Worm (Caenorhabditis elegans) whole organism, L4 larva: ENCODE measurements around the gene ugt-43.
A peak's percentile ranks its signal among the peaks of the same experiment; 100 is the strongest.

ENCODE experiments used
- F10B5.3 ChIP-seq: sonication (generic microtip); optimal IDR thresholded peaks from 2 replicates; lab custom pipeline; 2016; ENCODE audit warnings: mild to moderate bottlenecking, missing genetic modification characterization, missing compliant biosample characterization
- F49E8.2 ChIP-seq: sonication (generic microtip); optimal IDR thresholded peaks from 2 replicates; lab custom pipeline; 2016; ENCODE audit warnings: missing compliant biosample characterization, mild to moderate bottlenecking, missing genetic modification characterization, borderline replicate concordance
- Y105C5A.15 ChIP-seq: fragments of 200-800 bp; sonication (Bioruptor generic); IDR thresholded peaks from 2 replicates; pipeline ENCODE4 v1.3.6; 2022; ENCODE audit warnings: missing genetic modification characterization, missing compliant biosample characterization
- Y48G9A.11 ChIP-seq: fragments of 200-800 bp; sonication (Bioruptor generic); IDR thresholded peaks from 2 replicates; pipeline ENCODE4 v1.3.6; 2022; ENCODE audit warnings: missing genetic modification reagents, missing genetic modification characterization, missing compliant biosample characterization
- Y5F2A.4 ChIP-seq: fragments of 200-800 bp; sonication (Bioruptor generic); optimal IDR thresholded peaks from 2 replicates; lab custom pipeline; 2018; ENCODE audit warnings: mild to moderate bottlenecking, missing genetic modification characterization, missing compliant biosample characterization
- Y75B8A.6 ChIP-seq: fragments of 200-800 bp; sonication (Bioruptor generic); IDR thresholded peaks from 2 replicates; pipeline ENCODE4 v1.3.6; 2022; ENCODE audit warnings: missing genetic modification reagents, missing genetic modification characterization, missing compliant biosample characterization
- aly-2 ChIP-seq: sonication (generic microtip); optimal IDR thresholded peaks from 2 replicates; lab custom pipeline; 2018; ENCODE audit warnings: missing biosample characterization, missing genetic modification characterization
- ama-1 ChIP-seq: fragments of 150-350 bp; optimal IDR thresholded peaks from 2 replicates; lab custom pipeline; 2014; ENCODE audit warnings: inconsistent platforms, mixed read lengths
- ceh-20 ChIP-seq: fragments of 200-800 bp; sonication (Bioruptor generic); IDR thresholded peaks from 2 replicates; pipeline ENCODE4 v1.3.6; 2022; ENCODE audit warnings: missing genetic modification reagents, missing genetic modification characterization, missing compliant biosample characterization
- ceh-28 ChIP-seq: fragments of 150-350 bp; optimal IDR thresholded peaks from 2 replicates; lab custom pipeline; 2014; ENCODE audit warnings: missing biosample characterization, missing genetic modification reagents, missing genetic modification characterization
- ceh-32 ChIP-seq: sonication (generic microtip); optimal IDR thresholded peaks from 2 replicates; lab custom pipeline; 2016; ENCODE audit warnings: mild to moderate bottlenecking, missing genetic modification characterization, missing compliant biosample characterization; ENCODE audit not compliant: poor library complexity
- ces-1 ChIP-seq: fragments of 150-350 bp; sonication (generic microtip); optimal IDR thresholded peaks from 4 replicates; lab custom pipeline; 2014; ENCODE audit warnings: missing biosample characterization, missing genetic modification reagents, missing genetic modification characterization
- daf-12 ChIP-seq: fragments of 150-350 bp; optimal IDR thresholded peaks from 2 replicates; lab custom pipeline; 2014; ENCODE audit warnings: missing biosample characterization, missing genetic modification reagents, missing genetic modification characterization
- daf-19 ChIP-seq: fragments of 200-800 bp; sonication (Bioruptor generic); conservative IDR thresholded peaks from 2 replicates; pipeline ENCODE4 v1.3.6; 2022; ENCODE audit warnings: missing genetic modification characterization, missing compliant biosample characterization
- daf-8 ChIP-seq: fragments of 200-800 bp; sonication (Bioruptor generic); IDR thresholded peaks from 2 replicates; pipeline ENCODE4 v1.3.6; 2022; ENCODE audit warnings: missing genetic modification characterization, missing compliant biosample characterization
- dpl-1 ChIP-seq: fragments of 150-350 bp; optimal IDR thresholded peaks from 2 replicates; lab custom pipeline; 2014; ENCODE audit warnings: missing biosample characterization, missing genetic modification reagents, missing genetic modification characterization
- dve-1 ChIP-seq: sonication (generic microtip); optimal IDR thresholded peaks from 2 replicates; lab custom pipeline; 2017; ENCODE audit warnings: antibody characterized with exemption, mild to moderate bottlenecking, missing genetic modification characterization, missing compliant biosample characterization; ENCODE audit not compliant: insufficient read depth
- egl-43 ChIP-seq: fragments of 200-800 bp; sonication (Bioruptor generic); IDR thresholded peaks from 2 replicates; pipeline ENCODE4 v1.3.6; 2022; ENCODE audit warnings: missing genetic modification reagents, missing genetic modification characterization, missing compliant biosample characterization
- hif-1 ChIP-seq, 2 experiments: sonication (generic microtip); optimal IDR thresholded peaks; 2 replicates each; lab custom pipeline; 2016 to 2017; ENCODE audit warnings: missing compliant biosample characterization in 2 of 2, missing genetic modification characterization in 2 of 2, missing genetic modification reagents in 2 of 2, missing genotype in 2 of 2, mild to moderate bottlenecking in 1 of 2
- hlh-11 ChIP-seq: fragments of 200-800 bp; sonication (Bioruptor generic); optimal IDR thresholded peaks from 2 replicates; lab custom pipeline; 2018; ENCODE audit warnings: mild to moderate bottlenecking, missing genetic modification characterization, missing compliant biosample characterization
- hmg-1.1 ChIP-seq: fragments of 200-800 bp; sonication (Bioruptor generic); IDR thresholded peaks from 2 replicates; pipeline ENCODE4 v1.3.6; 2022; ENCODE audit warnings: missing genetic modification reagents, missing genetic modification characterization, missing compliant biosample characterization
- lin-29 ChIP-seq: fragments of 200-800 bp; sonication (Bioruptor generic); IDR thresholded peaks from 2 replicates; pipeline ENCODE4 v1.3.6; 2022; ENCODE audit warnings: missing genetic modification reagents, missing genetic modification characterization, missing compliant biosample characterization
- lin-38 ChIP-seq: fragments of 200-800 bp; sonication (Bioruptor generic); IDR thresholded peaks from 2 replicates; pipeline ENCODE4 v1.3.6; 2022; ENCODE audit warnings: missing genetic modification reagents, missing genetic modification characterization, missing compliant biosample characterization
- lin-39 ChIP-seq: fragments of 150-350 bp; optimal IDR thresholded peaks from 2 replicates; lab custom pipeline; 2014; ENCODE audit warnings: missing biosample characterization, missing genetic modification reagents, missing genetic modification characterization
- lir-3 ChIP-seq: sonication (generic microtip); optimal IDR thresholded peaks from 2 replicates; lab custom pipeline; 2016; ENCODE audit warnings: mild to moderate bottlenecking, missing genetic modification characterization, missing compliant biosample characterization
- lsy-2 ChIP-seq, 2 experiments: fragments of 150-350 bp in 1 of 2; sonication (generic microtip) in 1 of 2; optimal IDR thresholded peaks; 2 replicates each; lab custom pipeline; 2014 to 2017; ENCODE audit warnings: missing biosample characterization in 2 of 2, missing genetic modification characterization in 2 of 2
- mdl-1 ChIP-seq, 2 experiments: fragments of 150-350 bp in 1 of 2; sonication (generic microtip) in 1 of 2; optimal IDR thresholded peaks; 2 replicates each; lab custom pipeline; 2014 to 2017; ENCODE audit warnings: missing biosample characterization in 2 of 2, missing genetic modification characterization in 2 of 2
- mxl-2 ChIP-seq: fragments of 200-800 bp; sonication (Bioruptor generic); conservative IDR thresholded peaks from 2 replicates; pipeline ENCODE4 v1.3.6; 2022; ENCODE audit warnings: missing genetic modification reagents, missing genetic modification characterization, missing compliant biosample characterization
- nhr-10 ChIP-seq: fragments of 150-350 bp; optimal IDR thresholded peaks from 2 replicates; lab custom pipeline; 2014; ENCODE audit warnings: missing biosample characterization, missing genetic modification characterization
- nhr-11 ChIP-seq: fragments of 150-350 bp; optimal IDR thresholded peaks from 2 replicates; lab custom pipeline; 2014; ENCODE audit warnings: missing biosample characterization, missing genetic modification characterization
- nhr-111 ChIP-seq: fragments of 200-800 bp; sonication (Bioruptor generic); optimal IDR thresholded peaks from 2 replicates; lab custom pipeline; 2018; ENCODE audit warnings: mild to moderate bottlenecking, missing genetic modification characterization, missing compliant biosample characterization
- nhr-237 ChIP-seq: sonication (generic microtip); optimal IDR thresholded peaks from 2 replicates; lab custom pipeline; 2017; ENCODE audit warnings: missing biosample characterization, missing genetic modification characterization
- nhr-25 ChIP-seq: sonication (generic microtip); optimal IDR thresholded peaks from 2 replicates; lab custom pipeline; 2017; ENCODE audit warnings: missing genetic modification characterization, mild to moderate bottlenecking, missing compliant biosample characterization, antibody characterized with exemption, moderate library complexity, borderline replicate concordance; ENCODE audit not compliant: insufficient read depth
- nhr-48 ChIP-seq: sonication (generic microtip); optimal IDR thresholded peaks from 2 replicates; lab custom pipeline; 2016; ENCODE audit warnings: mild to moderate bottlenecking, missing genetic modification characterization, missing compliant biosample characterization
- nhr-76 ChIP-seq: fragments of 150-350 bp; optimal IDR thresholded peaks from 2 replicates; lab custom pipeline; 2014; ENCODE audit warnings: missing biosample characterization, missing genetic modification characterization
- pha-4 ChIP-seq, 2 experiments: fragments of 150-350 bp in 1 of 2; fragments of 200-800 bp in 1 of 2; sonication (Bioruptor generic) in 1 of 2; IDR thresholded peaks in 1 of 2; optimal IDR thresholded peaks in 1 of 2; 2 replicates each; pipeline versions ENCODE4 v1.3.6 to Lab custom; 2014 to 2022; ENCODE audit warnings: missing genetic modification characterization in 2 of 2, missing genetic modification reagents in 2 of 2, missing biosample characterization in 1 of 2, missing compliant biosample characterization in 1 of 2
- php-3 ChIP-seq: fragments of 200-800 bp; sonication (Bioruptor generic); IDR thresholded peaks from 2 replicates; pipeline ENCODE4 v1.3.6; 2022; ENCODE audit warnings: missing genetic modification reagents, missing genetic modification characterization, missing compliant biosample characterization
- pqm-1 ChIP-seq: sonication (generic microtip); optimal IDR thresholded peaks from 2 replicates; lab custom pipeline; 2017; ENCODE audit warnings: missing biosample characterization, missing genetic modification characterization
- rbr-2 ChIP-seq: sonication (generic microtip); optimal IDR thresholded peaks from 2 replicates; lab custom pipeline; 2016; ENCODE audit warnings: missing genotype, missing genetic modification characterization, missing compliant biosample characterization
- saeg-2 ChIP-seq: fragments of 200-800 bp; sonication (Bioruptor generic); IDR thresholded peaks from 2 replicates; pipeline ENCODE4 v1.3.6; 2022; ENCODE audit warnings: missing genetic modification reagents, missing genetic modification characterization, missing compliant biosample characterization
- set-16 ChIP-seq: fragments of 200-800 bp; sonication (Bioruptor generic); IDR thresholded peaks from 2 replicates; pipeline ENCODE4 v1.3.6; 2022; ENCODE audit warnings: missing genetic modification reagents, missing genetic modification characterization, missing compliant biosample characterization
- snpc-1.2 ChIP-seq: fragments of 200-800 bp; sonication (Bioruptor generic); IDR thresholded peaks from 2 replicates; pipeline ENCODE4 v1.3.6; 2022; ENCODE audit warnings: missing genetic modification reagents, missing genetic modification characterization, missing compliant biosample characterization
- snpc-4 ChIP-seq: fragments of 150-350 bp; optimal IDR thresholded peaks from 2 replicates; lab custom pipeline; 2014; ENCODE audit warnings: missing biosample characterization, missing genetic modification characterization
- tag-97 ChIP-seq: fragments of 200-800 bp; sonication (Bioruptor generic); IDR thresholded peaks from 2 replicates; pipeline ENCODE4 v1.3.6; 2022; ENCODE audit warnings: missing genetic modification characterization, missing compliant biosample characterization
- tra-1 ChIP-seq: fragments of 200-800 bp; sonication (Bioruptor generic); IDR thresholded peaks from 2 replicates; pipeline ENCODE4 v1.3.6; 2022; ENCODE audit warnings: missing genetic modification reagents, missing genetic modification characterization, missing compliant biosample characterization
- unc-39 ChIP-seq: sonication (generic microtip); optimal IDR thresholded peaks from 2 replicates; lab custom pipeline; 2017; ENCODE audit warnings: missing biosample characterization, missing genetic modification characterization
- unc-62 ChIP-seq, 3 experiments: fragments of 150-350 bp in 1 of 3; sonication (generic microtip); optimal IDR thresholded peaks in 2 of 3; peaks in 1 of 3; 1 replicate in 1 of 3; 2 replicates in 2 of 3; lab custom pipeline; 2014 to 2017; ENCODE audit warnings: missing biosample characterization in 3 of 3, missing genetic modification characterization in 3 of 3, missing genetic modification reagents in 3 of 3, missing genotype in 1 of 3
- zag-1 ChIP-seq: fragments of 150-350 bp; optimal IDR thresholded peaks from 2 replicates; lab custom pipeline; 2014; ENCODE audit warnings: missing biosample characterization, missing genetic modification characterization
- zip-11 ChIP-seq: fragments of 200-800 bp; sonication (Bioruptor generic); IDR thresholded peaks from 2 replicates; pipeline ENCODE4 v1.3.6; 2022; ENCODE audit warnings: missing genetic modification characterization, missing compliant biosample characterization
- ztf-11 ChIP-seq: fragments of 150-350 bp; optimal IDR thresholded peaks from 2 replicates; lab custom pipeline; 2014; ENCODE audit warnings: missing biosample characterization, missing genetic modification characterization
- ztf-7 ChIP-seq: fragments of 150-350 bp; optimal IDR thresholded peaks from 2 replicates; lab custom pipeline; 2014; ENCODE audit warnings: missing biosample characterization, missing genetic modification characterization

ugt-43 gene

ce11 chrIV:10481695-10482094 is 17.3 kb downstream of the ugt-43 start, which contains the start of gene egl-21 (continued):
- no peak for TF ChIP-seq zag-1 (tag; lab: Kevin White, UChicago)
- peak in 1 of 2 experiments; percentile 6 for TF ChIP-seq unc-62 (GFP tag; optimal IDR thresholded peaks at IDR 0.05 in 1 of 2; lab: Kevin White, UChicago)
- no peak for TF ChIP-seq unc-62 (tag; optimal IDR thresholded peaks at IDR 0.05; lab: Kevin White, UChicago)
- no peak for TF ChIP-seq nhr-76 (tag; lab: Kevin White, UChicago)
- TF ChIP-seq ceh-20 (GFP tag; lab: Robert Waterston, UW), result no peak
- no peak for TF ChIP-seq unc-39
- TF ChIP-seq php-3, result no peak
- TF ChIP-seq F49E8.2 (tag; lab: Kevin White, UChicago), result no peak
- no peak for TF ChIP-seq Y5F2A.4 (GFP tag; lab: Kevin White, UChicago)
- TF ChIP-seq ztf-7, result no peak
- no peak for TF ChIP-seq dve-1
- no peak for TF ChIP-seq lir-3 (tag; lab: Kevin White, UChicago)
- TF ChIP-seq hlh-11 (tag; lab: Kevin White, UChicago), result peak; percentile 19
- no peak for TF ChIP-seq pha-4 (GFP tag; IDR thresholded peaks at IDR 0.05; lab: Robert Waterston, UW)
- no peak for TF ChIP-seq pha-4 (tag; optimal IDR thresholded peaks at IDR 0.05; lab: Kevin White, UChicago)
- no peak for TF ChIP-seq snpc-4 (tag; lab: Kevin White, UChicago)
- TF ChIP-seq mdl-1 (tag; optimal IDR thresholded peaks at IDR 0.05; lab: Kevin White, UChicago), result peak; percentile 60 to 62
- no peak for TF ChIP-seq Y75B8A.6 (GFP tag; lab: Robert Waterston, UW)
- peak; percentile 5 to 67 for TF ChIP-seq lsy-2 (tag; optimal IDR thresholded peaks at IDR 0.05; lab: Kevin White, UChicago)
- TF ChIP-seq ztf-11, result no peak
- TF ChIP-seq daf-19 (GFP tag; lab: Robert Waterston, UW), result no peak
- no peak for TF ChIP-seq nhr-111 (GFP tag; lab: Kevin White, UChicago)
- TF ChIP-seq ceh-32 (tag; lab: Kevin White, UChicago), result no peak
- TF ChIP-seq tra-1, result no peak
- no peak for TF ChIP-seq daf-8 (GFP tag; lab: Robert Waterston, UW)
- TF ChIP-seq Y48G9A.11 (GFP tag; lab: Robert Waterston, UW), result no peak
- TF ChIP-seq snpc-1.2, result no peak
- TF ChIP-seq pqm-1 (tag; lab: Kevin White, UChicago), result no peak
- TF ChIP-seq lin-29 (GFP tag; lab: Robert Waterston, UW), result no peak
- TF ChIP-seq ama-1 (lab: Kevin White, UChicago), result no peak
- TF ChIP-seq hif-1 (tag; optimal IDR thresholded peaks at IDR 0.05; lab: Kevin White, UChicago), result peak in 1 of 2 experiments; percentile 57
- no peak for TF ChIP-seq F10B5.3
- peak; percentile 6 for TF ChIP-seq dpl-1 (GFP tag; lab: Kevin White, UChicago)
- TF ChIP-seq saeg-2 (GFP tag; lab: Robert Waterston, UW), result no peak
- peak; percentile 55; the same call in 1 of the 2 replicates for TF ChIP-seq hmg-1.1
- TF ChIP-seq nhr-237 (tag; lab: Kevin White, UChicago), result no peak
- TF ChIP-seq egl-43 (GFP tag; lab: Robert Waterston, UW), result peak; percentile 69
- no peak for TF ChIP-seq lin-38 (GFP tag; lab: Robert Waterston, UW)
- TF ChIP-seq nhr-11 (tag; lab: Kevin White, UChicago), result peak; percentile 48
- TF ChIP-seq nhr-48 (tag; lab: Kevin White, UChicago), result no peak
- TF ChIP-seq ces-1 (GFP tag; lab: Kevin White, UChicago), result no peak
- TF ChIP-seq mxl-2, result no peak
- TF ChIP-seq nhr-10 (tag; lab: Kevin White, UChicago), result no peak
- no peak for TF ChIP-seq daf-12 (tag; lab: Kevin White, UChicago)
- no peak for TF ChIP-seq zip-11
- TF ChIP-seq lin-39 (tag; lab: Kevin White, UChicago), result no peak
- TF ChIP-seq tag-97, result no peak
- no peak for TF ChIP-seq nhr-25 (tag; lab: Kevin White, UChicago)
- peak; percentile 82 for TF ChIP-seq rbr-2 (tag; lab: Kevin White, UChicago)
- TF ChIP-seq Y105C5A.15, result no peak
- no peak for TF ChIP-seq aly-2 (tag; lab: Kevin White, UChicago)
- TF ChIP-seq ceh-28, result peak; percentile 17
- TF ChIP-seq set-16 (GFP tag; lab: Robert Waterston, UW), result peak; percentile 50; the same call in 1 of the 2 replicates
